Worm (Caenorhabditis elegans) whole organism, L4 larva: ENCODE data around the gene F52D2.6.

Experiments used
- Y48G9A.11 ChIP-seq: fragments of 200-800 bp; sonication (Bioruptor generic); IDR thresholded peaks from 2 replicates; pipeline ENCODE4 v1.3.6; 2022; ENCODE audit warnings: missing genetic modification reagents, missing genetic modification characterization, missing compliant biosample characterization
- Y5F2A.4 ChIP-seq: fragments of 200-800 bp; sonication (Bioruptor generic); optimal IDR thresholded peaks from 2 replicates; lab custom pipeline; 2018; ENCODE audit warnings: mild to moderate bottlenecking, missing genetic modification characterization, missing compliant biosample characterization
- Y75B8A.6 ChIP-seq: fragments of 200-800 bp; sonication (Bioruptor generic); IDR thresholded peaks from 2 replicates; pipeline ENCODE4 v1.3.6; 2022; ENCODE audit warnings: missing genetic modification reagents, missing genetic modification characterization, missing compliant biosample characterization
- aha-1 ChIP-seq: fragments of 150-350 bp; peaks from one replicate; lab custom pipeline; 2014; ENCODE audit warnings: missing biosample characterization, missing genetic modification characterization
- ama-1 ChIP-seq: fragments of 150-350 bp; optimal IDR thresholded peaks from 2 replicates; lab custom pipeline; 2014; ENCODE audit warnings: inconsistent platforms, mixed read lengths
- arid-1 ChIP-seq: fragments of 200-800 bp; sonication (Bioruptor generic); conservative IDR thresholded peaks from 2 replicates; pipeline ENCODE4 v1.3.6; 2022; ENCODE audit warnings: missing genetic modification reagents, missing genetic modification characterization, missing compliant biosample characterization
- ceh-44 ChIP-seq: fragments of 200-800 bp; sonication (Bioruptor generic); IDR thresholded peaks from 2 replicates; pipeline ENCODE4 v1.3.6; 2022; ENCODE audit warnings: missing genetic modification reagents, missing genetic modification characterization, missing compliant biosample characterization
- ceh-62 ChIP-seq: sonication (generic microtip); optimal IDR thresholded peaks from 2 replicates; lab custom pipeline; 2017; ENCODE audit warnings: missing biosample characterization, missing genetic modification characterization
- ces-1 ChIP-seq: fragments of 150-350 bp; sonication (generic microtip); optimal IDR thresholded peaks from 4 replicates; lab custom pipeline; 2014; ENCODE audit warnings: missing biosample characterization, missing genetic modification reagents, missing genetic modification characterization
- daf-8 ChIP-seq: fragments of 200-800 bp; sonication (Bioruptor generic); IDR thresholded peaks from 2 replicates; pipeline ENCODE4 v1.3.6; 2022; ENCODE audit warnings: missing genetic modification characterization, missing compliant biosample characterization
- dmd-8 ChIP-seq: fragments of 200-800 bp; sonication (Bioruptor generic); IDR thresholded peaks from 2 replicates; pipeline ENCODE4 v1.3.6; 2022; ENCODE audit warnings: missing genetic modification characterization, missing compliant biosample characterization
- dmd-9 ChIP-seq: fragments of 200-800 bp; sonication (Bioruptor generic); IDR thresholded peaks from 2 replicates; pipeline ENCODE4 v1.3.6; 2022; ENCODE audit warnings: missing genetic modification reagents, missing genetic modification characterization, missing compliant biosample characterization
- dve-1 ChIP-seq: sonication (generic microtip); optimal IDR thresholded peaks from 2 replicates; lab custom pipeline; 2017; ENCODE audit warnings: antibody characterized with exemption, mild to moderate bottlenecking, missing genetic modification characterization, missing compliant biosample characterization; ENCODE audit not compliant: insufficient read depth
- egl-27 ChIP-seq: sonication (generic microtip); optimal IDR thresholded peaks from 3 replicates; lab custom pipeline; 2017; ENCODE audit warnings: missing biosample characterization, missing genetic modification reagents, missing genetic modification characterization
- egl-43 ChIP-seq: fragments of 200-800 bp; sonication (Bioruptor generic); IDR thresholded peaks from 2 replicates; pipeline ENCODE4 v1.3.6; 2022; ENCODE audit warnings: missing genetic modification reagents, missing genetic modification characterization, missing compliant biosample characterization
- fos-1 ChIP-seq: fragments of 150-350 bp; optimal IDR thresholded peaks from 2 replicates; lab custom pipeline; 2014; ENCODE audit warnings: missing biosample characterization, missing genetic modification characterization
- hlh-30 ChIP-seq: sonication (generic microtip); optimal IDR thresholded peaks from 2 replicates; lab custom pipeline; 2017; ENCODE audit warnings: antibody characterized with exemption, mild to moderate bottlenecking, missing genetic modification characterization, missing compliant biosample characterization; ENCODE audit not compliant: insufficient read depth
- lin-1 ChIP-seq: fragments of 200-800 bp; sonication (Bioruptor generic); IDR thresholded peaks from 2 replicates; pipeline ENCODE4 v1.3.6; 2022; ENCODE audit warnings: missing genetic modification reagents, missing genetic modification characterization, missing compliant biosample characterization
- madf-9 ChIP-seq: fragments of 200-800 bp; sonication (Bioruptor generic); conservative IDR thresholded peaks from 2 replicates; pipeline ENCODE4 v1.3.6; 2022; ENCODE audit warnings: missing genetic modification reagents, missing genetic modification characterization, missing compliant biosample characterization
- mdl-1 ChIP-seq, 2 experiments: fragments of 150-350 bp in 1 of 2; sonication (generic microtip) in 1 of 2; optimal IDR thresholded peaks; 2 replicates each; lab custom pipeline; 2014 to 2017; ENCODE audit warnings: missing biosample characterization in 2 of 2, missing genetic modification characterization in 2 of 2
- mxl-3 ChIP-seq: fragments of 200-800 bp; sonication (Bioruptor generic); optimal IDR thresholded peaks from 2 replicates; lab custom pipeline; 2018; ENCODE audit warnings: mild to moderate bottlenecking, missing genetic modification characterization, missing compliant biosample characterization
- nhr-11 ChIP-seq: fragments of 150-350 bp; optimal IDR thresholded peaks from 2 replicates; lab custom pipeline; 2014; ENCODE audit warnings: missing biosample characterization, missing genetic modification characterization
- nhr-237 ChIP-seq: sonication (generic microtip); optimal IDR thresholded peaks from 2 replicates; lab custom pipeline; 2017; ENCODE audit warnings: missing biosample characterization, missing genetic modification characterization
- nhr-25 ChIP-seq: sonication (generic microtip); optimal IDR thresholded peaks from 2 replicates; lab custom pipeline; 2017; ENCODE audit warnings: missing genetic modification characterization, mild to moderate bottlenecking, missing compliant biosample characterization, antibody characterized with exemption, moderate library complexity, borderline replicate concordance; ENCODE audit not compliant: insufficient read depth
- nhr-42 ChIP-seq: fragments of 200-800 bp; sonication (Bioruptor generic); IDR thresholded peaks from 2 replicates; pipeline ENCODE4 v1.3.6; 2022; ENCODE audit warnings: missing genetic modification characterization, missing compliant biosample characterization
- nhr-6 ChIP-seq: fragments of 150-350 bp; optimal IDR thresholded peaks from 2 replicates; lab custom pipeline; 2014; ENCODE audit warnings: missing biosample characterization, missing genetic modification characterization
- nhr-76 ChIP-seq: fragments of 150-350 bp; optimal IDR thresholded peaks from 2 replicates; lab custom pipeline; 2014; ENCODE audit warnings: missing biosample characterization, missing genetic modification characterization
- nhr-77 ChIP-seq: fragments of 150-350 bp; optimal IDR thresholded peaks from 2 replicates; lab custom pipeline; 2014; ENCODE audit warnings: missing biosample characterization, missing genetic modification characterization
- pqm-1 ChIP-seq: sonication (generic microtip); optimal IDR thresholded peaks from 2 replicates; lab custom pipeline; 2017; ENCODE audit warnings: missing biosample characterization, missing genetic modification characterization
- rbr-2 ChIP-seq: sonication (generic microtip); optimal IDR thresholded peaks from 2 replicates; lab custom pipeline; 2016; ENCODE audit warnings: missing genotype, missing genetic modification characterization, missing compliant biosample characterization
- set-16 ChIP-seq: fragments of 200-800 bp; sonication (Bioruptor generic); IDR thresholded peaks from 2 replicates; pipeline ENCODE4 v1.3.6; 2022; ENCODE audit warnings: missing genetic modification reagents, missing genetic modification characterization, missing compliant biosample characterization
- skn-1 ChIP-seq: fragments of 150-350 bp; optimal IDR thresholded peaks from 2 replicates; lab custom pipeline; 2014; ENCODE audit warnings: missing biosample characterization, missing genetic modification characterization
- snpc-4 ChIP-seq: fragments of 150-350 bp; optimal IDR thresholded peaks from 2 replicates; lab custom pipeline; 2014; ENCODE audit warnings: missing biosample characterization, missing genetic modification characterization
- spr-1 ChIP-seq: sonication (generic microtip); optimal IDR thresholded peaks from 2 replicates; lab custom pipeline; 2016; ENCODE audit warnings: mild to moderate bottlenecking, missing genetic modification characterization, missing compliant biosample characterization
- spr-3 ChIP-seq: fragments of 200-800 bp; sonication (Bioruptor generic); optimal IDR thresholded peaks from 2 replicates; lab custom pipeline; 2018; ENCODE audit warnings: mild to moderate bottlenecking, missing genetic modification characterization, missing compliant biosample characterization
- tag-97 ChIP-seq: fragments of 200-800 bp; sonication (Bioruptor generic); IDR thresholded peaks from 2 replicates; pipeline ENCODE4 v1.3.6; 2022; ENCODE audit warnings: missing genetic modification characterization, missing compliant biosample characterization
- tra-1 ChIP-seq: fragments of 200-800 bp; sonication (Bioruptor generic); IDR thresholded peaks from 2 replicates; pipeline ENCODE4 v1.3.6; 2022; ENCODE audit warnings: missing genetic modification reagents, missing genetic modification characterization, missing compliant biosample characterization
- unc-130 ChIP-seq: sonication (generic microtip); optimal IDR thresholded peaks from 2 replicates; lab custom pipeline; 2016; ENCODE audit warnings: missing genetic modification reagents, missing genetic modification characterization, missing compliant biosample characterization
- zfp-2 ChIP-seq: sonication (generic microtip); optimal IDR thresholded peaks from 2 replicates; lab custom pipeline; 2016; ENCODE audit warnings: mild to moderate bottlenecking, missing genetic modification characterization, missing compliant biosample characterization
- zip-2 ChIP-seq: fragments of 150-350 bp; optimal IDR thresholded peaks from 2 replicates; lab custom pipeline; 2014; ENCODE audit warnings: missing biosample characterization, missing genetic modification characterization
- ztf-7 ChIP-seq: fragments of 150-350 bp; optimal IDR thresholded peaks from 2 replicates; lab custom pipeline; 2014; ENCODE audit warnings: missing biosample characterization, missing genetic modification characterization

Gene F52D2.6

ce11 chrX:1964828-1965227 is 11.0 kb upstream of the F52D2.6 start (continued):
- TF ChIP-seq ces-1 (GFP tag; lab: Kevin White, UChicago): no peak
- TF ChIP-seq, all 104 proteins: peak for 9

ce11 chrX:1969575-1969974 is 6.2 kb upstream of the F52D2.6 start, which contains the start of gene str-79:
Gene str-79, plus strand, starts transcription at chrX:1969875.
- TF ChIP-seq set-16 (GFP tag; lab: Robert Waterston, UW) (no peak), aha-1 (tag; lab: Kevin White, UChicago) (peak; percentile 84), egl-43 (no peak), madf-9 (no peak), mxl-3 (GFP tag; lab: Kevin White, UChicago) (no peak), dmd-9 (GFP tag; lab: Robert Waterston, UW) (no peak)

ce11 chrX:1971647-1972046 is 4.1 kb upstream of the F52D2.6 start:
- no peak for TF ChIP-seq nhr-25 (tag; lab: Kevin White, UChicago)
- TF ChIP-seq set-16 (GFP tag; lab: Robert Waterston, UW): peak; percentile 73; the same call in 1 of the 2 replicates

ce11 chrX:1972766-1973165 is 3.0 kb upstream of the F52D2.6 start:
- TF ChIP-seq hlh-30 (tag; lab: Kevin White, UChicago) (no peak), arid-1 (GFP tag; lab: Robert Waterston, UW) (no peak), Y5F2A.4 (GFP tag; lab: Kevin White, UChicago) (no peak), ceh-44 (GFP tag; lab: Robert Waterston, UW) (no peak), nhr-6 (tag; lab: Kevin White, UChicago) (no peak), unc-130 (GFP tag; lab: Kevin White, UChicago) (no peak), lin-1 (GFP tag; lab: Robert Waterston, UW) (no peak), ztf-7 (tag; lab: Kevin White, UChicago) (no peak), fos-1 (tag; lab: Kevin White, UChicago) (no peak), dmd-8 (GFP tag; lab: Robert Waterston, UW) (no peak), zfp-2 (tag; lab: Kevin White, UChicago) (no peak), tra-1 (GFP tag; lab: Robert Waterston, UW) (no peak), zip-2 (no peak), snpc-4 (tag; lab: Kevin White, UChicago) (no peak), ama-1 (no peak), tag-97 (GFP tag; lab: Robert Waterston, UW) (no peak)

ce11 chrX:1974699-1975098 is 1.1 kb upstream of the F52D2.6 start, which contains the start of gene F52D2.5:
Gene F52D2.5, minus strand, starts transcription at chrX:1974799.
- TF ChIP-seq nhr-77 (tag; lab: Kevin White, UChicago) (no peak), skn-1 (no peak), nhr-76 (no peak), rbr-2 (tag; lab: Kevin White, UChicago) (no peak), nhr-11 (tag; lab: Kevin White, UChicago) (no peak), nhr-42 (GFP tag; lab: Robert Waterston, UW) (no peak), pqm-1 (no peak), mdl-1 (tag; optimal IDR thresholded peaks at IDR 0.05; lab: Kevin White, UChicago) (no peak), dve-1 (no peak), daf-8 (GFP tag; lab: Robert Waterston, UW) (no peak), spr-3 (GFP tag; lab: Kevin White, UChicago) (no peak), zfp-2 (tag; lab: Kevin White, UChicago) (no peak), Y75B8A.6 (GFP tag; lab: Robert Waterston, UW) (no peak), Y48G9A.11 (GFP tag; lab: Robert Waterston, UW) (no peak), tag-97 (GFP tag; lab: Robert Waterston, UW) (no peak), nhr-237 (tag; lab: Kevin White, UChicago) (no peak), ceh-62 (tag; lab: Kevin White, UChicago) (no peak), egl-27 (tag; lab: Kevin White, UChicago) (no peak), spr-1 (tag; lab: Kevin White, UChicago) (no peak)
